Worm (Caenorhabditis elegans): Measurements from ENCODE around the gene fox-1.

- TF ChIP-seq sea-1 (GFP tag; conservative IDR thresholded peaks at IDR 0.05) (no peak), ceh-13 (GFP tag; optimal IDR thresholded peaks at IDR 0.05) (no peak), ama-1 (optimal IDR thresholded peaks at IDR 0.05) (no peak), F13C5.2 (tag; optimal IDR thresholded peaks at IDR 0.05) (no peak), flt-1 (GFP tag; IDR thresholded peaks at IDR 0.05) (no peak)
Observed at ce11 chrX:2488526-2489098, 28.9 kb upstream of the fox-1 start, which contains the start of gene hid-1.
